Fruit fly (Drosophila melanogaster) whole organism, adult: ENCODE measurements around the gene PH4alphaMP.

Experiments used
- CG11617 ChIP-seq: fragments of 200-800 bp; sonication (Bioruptor generic); optimal IDR thresholded peaks from 2 replicates; lab custom pipeline; 2017; ENCODE audit warnings: mild to moderate bottlenecking, missing biosample characterization, missing genetic modification reagents, missing genetic modification characterization
- CG12768 ChIP-seq: fragments of 200-800 bp; sonication (Bioruptor generic); optimal IDR thresholded peaks from 2 replicates; lab custom pipeline; 2017; ENCODE audit warnings: missing biosample characterization, missing genetic modification characterization, mild to moderate bottlenecking, moderate library complexity, missing genetic modification reagents
- CG14711 ChIP-seq: fragments of 200-800 bp; sonication (Bioruptor generic); optimal IDR thresholded peaks from 2 replicates; lab custom pipeline; 2018; ENCODE audit warnings: missing biosample characterization, mild to moderate bottlenecking, missing genetic modification characterization, moderate library complexity
- CG1620 ChIP-seq: fragments of 200-800 bp; sonication (Bioruptor generic); optimal IDR thresholded peaks from 2 replicates; lab custom pipeline; 2016; ENCODE audit warnings: missing biosample characterization, missing genetic modification characterization
- CG33017 ChIP-seq: fragments of 200-800 bp; sonication (Bioruptor generic); optimal IDR thresholded peaks from 2 replicates; lab custom pipeline; 2018; ENCODE audit warnings: missing biosample characterization, mild to moderate bottlenecking, missing genetic modification characterization, moderate library complexity
- CG5204 ChIP-seq: fragments of 200-800 bp; sonication (Bioruptor generic); optimal IDR thresholded peaks from 2 replicates; lab custom pipeline; 2016; ENCODE audit warnings: missing biosample characterization, missing genetic modification characterization
- CG7045 ChIP-seq: fragments of 200-800 bp; sonication (Bioruptor generic); optimal IDR thresholded peaks from 2 replicates; lab custom pipeline; 2017; ENCODE audit warnings: missing biosample characterization, mild to moderate bottlenecking, missing genetic modification characterization
- CG7101 ChIP-seq: fragments of 200-800 bp; sonication (Bioruptor generic); optimal IDR thresholded peaks from 2 replicates; lab custom pipeline; 2018; ENCODE audit warnings: missing biosample characterization, mild to moderate bottlenecking, missing genetic modification characterization, moderate library complexity
- Clk ChIP-seq: fragments of 200-800 bp; sonication (Bioruptor generic); optimal IDR thresholded peaks from 2 replicates; lab custom pipeline; 2017; ENCODE audit warnings: missing biosample characterization, missing genetic modification characterization
- Crg-1 ChIP-seq: fragments of 200-800 bp; sonication (Bioruptor generic); optimal IDR thresholded peaks from 2 replicates; lab custom pipeline; 2016; ENCODE audit warnings: missing biosample characterization, missing genetic modification characterization
- Hr96 ChIP-seq: fragments of 200-800 bp; sonication (Bioruptor generic); optimal IDR thresholded peaks from 2 replicates; lab custom pipeline; 2016; ENCODE audit warnings: missing biosample characterization, missing genetic modification characterization
- Mnt ChIP-seq: fragments of 200-800 bp; sonication (Bioruptor generic); optimal IDR thresholded peaks from 2 replicates; lab custom pipeline; 2016; ENCODE audit warnings: missing biosample characterization, mild to moderate bottlenecking, missing genetic modification characterization
- bab1 ChIP-seq: fragments of 200-800 bp; sonication (Bioruptor generic); optimal IDR thresholded peaks from 3 replicates; lab custom pipeline; 2019; ENCODE audit warnings: missing biosample characterization, mild to moderate bottlenecking, missing genetic modification characterization, moderate library complexity
- cic ChIP-seq: fragments of 200-800 bp; sonication (Bioruptor generic); optimal IDR thresholded peaks from 2 replicates; lab custom pipeline; 2017; ENCODE audit warnings: missing biosample characterization, mild to moderate bottlenecking, missing genetic modification characterization, moderate library complexity
- cnc ChIP-seq, 2 experiments: fragments of >200 bp; optimal IDR thresholded peaks; 2 replicates each; lab custom pipeline; 2017
- kay ChIP-seq: fragments of 200-800 bp; sonication (Bioruptor generic); peaks from one replicate; lab custom pipeline; 2016; ENCODE audit warnings: missing biosample characterization, missing genetic modification characterization, borderline replicate concordance
- ovo ChIP-seq: fragments of 200-800 bp; sonication (Bioruptor generic); optimal IDR thresholded peaks from 2 replicates; lab custom pipeline; 2016; ENCODE audit warnings: missing biosample characterization, missing genetic modification characterization
- pad ChIP-seq: fragments of 200-800 bp; sonication (Bioruptor generic); optimal IDR thresholded peaks from 3 replicates; lab custom pipeline; 2017; ENCODE audit warnings: missing biosample characterization, missing genetic modification characterization, mild to moderate bottlenecking, moderate library complexity, missing genetic modification reagents
- tj ChIP-seq: fragments of 200-800 bp; sonication (Bioruptor generic); optimal IDR thresholded peaks from 3 replicates; lab custom pipeline; 2017; ENCODE audit warnings: missing biosample characterization, mild to moderate bottlenecking, missing genetic modification characterization, moderate library complexity
- toe ChIP-seq: fragments of 200-800 bp; sonication (Bioruptor generic); optimal IDR thresholded peaks from 2 replicates; lab custom pipeline; 2016; ENCODE audit warnings: missing biosample characterization, missing genetic modification characterization

The PH4alphaMP gene

DNA sequence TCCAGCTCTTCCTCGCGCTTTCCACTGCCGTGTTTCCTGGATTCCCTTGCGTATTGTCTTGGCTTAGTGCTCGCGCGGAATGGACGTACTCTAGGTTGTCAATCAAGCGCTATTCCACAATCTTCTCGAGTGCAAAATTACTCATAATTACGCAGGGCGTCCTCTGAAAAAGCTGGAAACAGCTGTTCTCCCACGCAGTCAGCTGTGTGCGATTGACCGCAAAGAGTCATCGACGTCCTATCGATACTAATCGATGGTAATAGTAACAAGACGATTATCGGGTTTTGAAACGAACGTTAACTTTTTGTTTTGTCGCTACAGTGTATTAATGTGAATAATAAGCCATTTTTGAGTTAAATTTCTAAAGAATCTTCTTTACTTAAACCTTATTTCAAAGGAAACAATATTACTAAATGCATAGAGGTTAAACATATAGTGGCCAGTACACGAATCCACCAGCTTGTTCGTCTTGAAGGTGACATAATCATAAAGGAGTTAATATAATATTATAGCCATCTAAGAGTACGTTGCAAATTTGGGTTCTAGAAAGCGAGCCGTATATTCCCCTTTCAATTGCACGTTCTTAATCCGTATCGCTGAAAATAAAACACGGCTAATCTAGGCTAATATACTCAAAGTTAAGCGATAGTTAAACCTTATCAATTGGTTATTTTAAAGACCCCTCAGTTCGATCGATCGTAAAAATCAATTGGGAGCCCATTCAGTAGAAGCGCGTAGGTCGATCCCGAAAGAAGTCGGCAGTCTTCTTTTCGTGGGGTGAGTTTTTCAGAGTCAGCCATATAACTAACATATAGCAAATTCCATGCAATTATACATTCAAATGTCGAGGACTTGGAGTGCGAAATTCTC, 36.7 kb downstream of the PH4alphaMP start, which contains the start of the genes CG2224 and CDase:
Gene CG2224 (minus strand): TSS at position 235 of the 870 bp plus-strand sequence.
Gene CDase (plus strand): TSS at position 456 of the 870 bp plus-strand sequence.
- TF ChIP-seq bab1 (GFP tag; lab: Kevin White, UChicago) (peak; percentile 69), CG5204 (no peak), CG11617 (GFP tag; lab: Kevin White, UChicago) (no peak), pad (GFP tag; lab: Kevin White, UChicago) (no peak), kay (GFP tag; lab: Kevin White, UChicago) (peak; percentile 94)

dm6 chr3R:30455817-30456544, 40.0 kb downstream of the PH4alphaMP start, which contains the start of gene aralar1:
Gene aralar1 (minus strand): TSS chr3R:30455867.
- no peak for TF ChIP-seq cic (GFP tag; lab: Kevin White, UChicago)
- TF ChIP-seq CG12768 (GFP tag; lab: Kevin White, UChicago): no peak
- TF ChIP-seq kay (GFP tag; lab: Kevin White, UChicago): no peak
- TF ChIP-seq CG33017 (tag; lab: Kevin White, UChicago): no peak
- TF ChIP-seq tj (GFP tag; lab: Kevin White, UChicago): no peak

dm6 chr3R:30454442-30454841, 41.5 kb downstream of the PH4alphaMP start:
- TF ChIP-seq kay (GFP tag; lab: Kevin White, UChicago) (peak; percentile 44), CG33017 (tag; lab: Kevin White, UChicago) (no peak), Crg-1 (GFP tag; lab: Kevin White, UChicago) (no peak), CG5204 (no peak), Clk (no peak), ovo (no peak), CG12768 (GFP tag; lab: Kevin White, UChicago) (no peak), pad (GFP tag; lab: Kevin White, UChicago) (peak; percentile 17), CG11617 (GFP tag; lab: Kevin White, UChicago) (no peak), toe (no peak), CG7045 (GFP tag; lab: Kevin White, UChicago) (no peak), CG7101 (tag; lab: Kevin White, UChicago) (no peak), bab1 (GFP tag; lab: Kevin White, UChicago) (no peak), CG1620 (GFP tag; lab: Kevin White, UChicago) (no peak), cic (GFP tag; lab: Kevin White, UChicago) (peak; percentile 41), Hr96 (GFP tag; lab: Kevin White, UChicago) (no peak), tj (GFP tag; lab: Kevin White, UChicago) (no peak), cnc (optimal IDR thresholded peaks at IDR 0.05; lab: Kevin White, UChicago) (no peak), Mnt (GFP tag; lab: Kevin White, UChicago) (peak; percentile 50), CG14711 (tag; lab: Kevin White, UChicago) (no peak)

- TF ChIP-seq CG12768 (GFP tag; lab: Kevin White, UChicago): no peak
- TF ChIP-seq kay (GFP tag; lab: Kevin White, UChicago): peak; percentile 67
Measured at dm6 chr3R:30453236-30453635, 42.7 kb downstream of the PH4alphaMP start.

dm6 chr3R:30450690-30451343, 45.1 kb downstream of the PH4alphaMP start:
- TF ChIP-seq kay (GFP tag; lab: Kevin White, UChicago) (peak; percentile 87), CG14711 (tag; lab: Kevin White, UChicago) (no peak), cic (GFP tag; lab: Kevin White, UChicago) (no peak)

dm6 chr3R:30450224-30450623, 45.7 kb downstream of the PH4alphaMP start:
- peak; percentile 41 for TF ChIP-seq CG12768 (GFP tag; lab: Kevin White, UChicago)
- peak; percentile 38 for TF ChIP-seq toe
- peak; percentile 45 for TF ChIP-seq tj (GFP tag; lab: Kevin White, UChicago)
- TF ChIP-seq pad (GFP tag; lab: Kevin White, UChicago): peak; percentile 25
- TF ChIP-seq CG7045 (GFP tag; lab: Kevin White, UChicago): peak; percentile 47
- peak; percentile 96 for TF ChIP-seq kay (GFP tag; lab: Kevin White, UChicago)
- TF ChIP-seq Clk: peak; percentile 18
- TF ChIP-seq cnc (optimal IDR thresholded peaks at IDR 0.05; lab: Kevin White, UChicago): no peak
- peak; percentile 73 for TF ChIP-seq CG5204
- peak; percentile 73 for TF ChIP-seq CG11617 (GFP tag; lab: Kevin White, UChicago)
- TF ChIP-seq CG1620 (GFP tag; lab: Kevin White, UChicago): peak; percentile 87
- TF ChIP-seq ovo: peak; percentile 89
- TF ChIP-seq bab1 (GFP tag; lab: Kevin White, UChicago): peak; percentile 75
- TF ChIP-seq CG33017 (tag; lab: Kevin White, UChicago): peak; percentile 4
- peak; percentile 67 for TF ChIP-seq Hr96 (GFP tag; lab: Kevin White, UChicago)
- TF ChIP-seq CG14711 (tag; lab: Kevin White, UChicago): no peak
- peak; percentile 72 for TF ChIP-seq cic (GFP tag; lab: Kevin White, UChicago)
- peak; percentile 93 for TF ChIP-seq Mnt (GFP tag; lab: Kevin White, UChicago)
- TF ChIP-seq CG7101 (tag; lab: Kevin White, UChicago): peak; percentile 61
- TF ChIP-seq Crg-1 (GFP tag; lab: Kevin White, UChicago): peak; percentile 81
